Worm (Caenorhabditis elegans): Measurements from ENCODE around the gene F20B6.5.
"Not testable (repeated sequence)": the region's sequence is repeated elsewhere in the genome, so short reads cannot be mapped to it uniquely, and the experiment has no call there.

Gene F20B6.5

DNA sequence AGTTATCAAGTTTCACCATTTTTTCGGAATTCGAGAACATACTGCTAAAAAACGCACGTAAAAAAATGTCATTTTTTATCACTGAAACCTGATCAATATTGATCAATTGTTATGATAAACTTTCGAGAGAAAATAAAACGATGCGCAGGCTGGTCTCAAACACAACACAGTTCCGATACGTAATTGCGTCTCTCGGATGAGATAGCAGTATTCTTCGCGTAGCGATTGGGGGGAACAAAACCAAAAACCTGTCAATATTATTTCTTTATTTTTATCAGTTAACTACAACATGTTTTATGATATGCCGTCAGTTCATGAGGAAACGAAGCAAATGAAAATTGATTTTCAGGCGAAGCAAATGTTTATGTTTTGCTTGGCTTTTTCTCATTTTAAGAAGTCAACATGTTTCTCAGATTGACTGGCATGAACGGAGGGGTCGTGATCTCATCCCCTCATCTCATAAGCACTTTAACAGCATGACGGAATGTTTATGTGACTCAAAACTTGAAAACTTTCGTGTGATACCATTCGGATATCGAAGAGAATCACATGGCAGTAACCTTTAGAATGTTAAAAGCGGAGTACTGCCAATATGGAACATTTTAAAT, 15.9 kb upstream of the F20B6.5 start:
- TF ChIP-seq W03F9.2 (tag; optimal IDR thresholded peaks at IDR 0.05) = no peak
- TF ChIP-seq dao-5 (tag; optimal IDR thresholded peaks at IDR 0.05) = no peak
- no peak for TF ChIP-seq him-1 (tag; optimal IDR thresholded peaks at IDR 0.05)

DNA sequence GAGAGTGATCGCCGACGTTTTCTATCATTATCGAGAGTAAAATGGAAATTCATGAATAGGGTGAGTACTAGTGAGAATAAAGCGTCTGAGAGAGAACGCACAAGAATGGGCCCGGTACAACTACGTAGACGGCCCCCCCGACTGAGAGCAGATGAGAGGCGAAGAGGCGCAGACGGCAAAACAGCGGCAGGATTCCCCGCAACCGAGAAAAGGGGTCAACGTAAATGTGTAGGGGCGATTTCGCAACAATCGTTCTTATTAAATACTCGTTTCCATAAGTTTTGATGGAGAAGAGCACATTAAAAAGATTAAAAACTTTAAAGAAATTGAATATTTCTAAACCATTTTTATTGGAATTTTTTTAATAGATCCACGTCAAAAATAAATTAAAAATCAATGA, 14.9 kb upstream of the F20B6.5 start:
- TF ChIP-seq him-1 (tag; optimal IDR thresholded peaks at IDR 0.05) = peak; percentile 1
- no peak for TF ChIP-seq W03F9.2 (tag; optimal IDR thresholded peaks at IDR 0.05)

DNA sequence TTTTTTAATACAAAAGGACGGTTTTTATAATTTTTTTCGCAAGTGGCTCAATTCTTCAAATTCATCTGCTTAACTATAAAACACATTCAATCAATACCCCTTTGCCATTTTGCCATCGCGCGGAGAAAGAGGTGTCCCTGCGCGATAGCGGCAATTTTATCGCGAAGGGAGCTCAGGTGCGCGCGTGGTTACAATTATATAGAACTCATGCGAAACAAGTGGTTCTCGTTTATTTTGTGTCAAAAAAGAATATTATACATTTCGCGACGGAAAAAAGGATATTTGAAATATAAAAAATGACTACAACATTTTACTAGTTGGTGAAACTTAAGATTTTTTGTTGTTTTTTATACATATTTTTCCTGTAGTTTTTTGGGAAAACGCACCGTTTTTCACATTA, 9.4 kb upstream of the F20B6.5 start:
- TF ChIP-seq him-1 (tag; optimal IDR thresholded peaks at IDR 0.05) (peak; percentile 100), dao-5 (tag; optimal IDR thresholded peaks at IDR 0.05) (peak; percentile 90), W03F9.2 (tag; optimal IDR thresholded peaks at IDR 0.05) (peak; percentile 98)

DNA sequence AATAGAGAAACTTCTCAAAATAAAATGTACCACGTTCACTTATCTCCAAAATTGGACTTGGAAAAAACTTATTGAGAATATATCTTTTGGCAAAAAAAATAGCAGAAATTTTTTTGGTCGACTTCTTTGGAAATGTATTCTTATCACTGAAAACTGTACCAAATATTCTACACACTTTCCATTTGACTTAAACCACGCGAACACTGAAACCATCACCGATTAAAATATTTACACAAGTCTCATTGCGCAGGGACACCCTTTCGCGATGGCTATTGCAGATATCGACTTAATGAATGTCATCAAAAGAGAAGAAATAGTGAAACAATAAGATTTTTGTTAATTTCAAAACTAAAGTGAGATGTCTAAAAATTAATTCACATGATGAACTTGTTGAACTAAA, 8.8 kb upstream of the F20B6.5 start:
- TF ChIP-seq him-1 (tag; optimal IDR thresholded peaks at IDR 0.05) (no peak), W03F9.2 (tag; optimal IDR thresholded peaks at IDR 0.05) (peak; percentile 23)

ce11 chrX:4207385-4207784, 7.7 kb upstream of the F20B6.5 start, which contains the start of gene F20B6.9:
Gene F20B6.9, minus strand, starts transcription at chrX:4207485.
- TF ChIP-seq dao-5, him-1, W03F9.2 (tag; optimal IDR thresholded peaks at IDR 0.05): not testable (repeated sequence)

DNA sequence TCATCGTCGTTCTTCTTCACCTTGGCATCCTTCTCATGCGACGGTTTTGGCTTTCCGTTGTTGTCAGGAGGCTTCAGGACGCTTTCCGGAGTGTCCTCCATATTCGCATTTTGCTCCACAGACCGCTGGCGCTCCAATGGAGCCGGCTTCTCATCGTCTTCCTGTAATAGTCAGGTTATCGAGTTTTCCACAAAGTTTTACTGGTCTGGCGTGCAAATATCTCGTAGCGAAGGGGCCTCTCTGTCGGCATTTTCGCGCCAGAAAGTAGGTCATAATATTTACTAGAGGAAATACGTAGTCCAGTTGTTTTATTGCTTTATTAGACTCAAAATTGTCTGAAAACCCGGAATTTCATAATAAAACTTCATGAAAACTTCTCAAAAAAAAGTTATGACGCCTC, 2.4 kb upstream of the F20B6.5 start, which contains the start of gene F20B6.6:
Gene F20B6.6 (minus strand): TSS at position 101 of the 400 bp plus-strand sequence.
- not testable (repeated sequence) for TF ChIP-seq W03F9.2, him-1, dao-5 (tag; optimal IDR thresholded peaks at IDR 0.05)

DNA sequence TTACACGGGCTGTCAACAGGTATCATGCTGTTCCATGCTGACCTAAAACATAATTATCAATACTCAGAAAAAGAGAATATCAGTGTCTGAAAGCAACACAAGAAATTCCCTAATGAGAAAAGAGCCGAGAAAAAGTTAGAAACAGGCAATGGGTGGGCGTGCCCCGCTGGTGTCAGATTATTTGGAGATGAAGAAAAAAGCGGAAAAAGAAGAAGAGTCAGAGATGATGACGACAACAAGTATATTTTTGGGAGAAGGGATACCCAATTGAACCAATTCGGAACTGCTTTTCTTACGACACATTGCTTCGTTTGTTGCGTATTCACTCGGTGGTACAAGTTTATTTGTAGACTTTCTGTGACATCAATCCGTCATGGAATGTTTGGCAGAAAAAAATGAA, 3.3 kb downstream of the F20B6.5 start, which contains the start of gene F20B6.4:
Gene F20B6.4 (minus strand): TSS at position 101 of the 400 bp plus-strand sequence.
- TF ChIP-seq dao-5 (tag; optimal IDR thresholded peaks at IDR 0.05) = no peak
- no peak for TF ChIP-seq him-1 (tag; optimal IDR thresholded peaks at IDR 0.05)
- no peak for TF ChIP-seq W03F9.2 (tag; optimal IDR thresholded peaks at IDR 0.05)

- TF ChIP-seq W03F9.2 (tag; optimal IDR thresholded peaks at IDR 0.05) = no peak
- TF ChIP-seq him-1 (tag; optimal IDR thresholded peaks at IDR 0.05) = no peak
- TF ChIP-seq dao-5 (tag; optimal IDR thresholded peaks at IDR 0.05) = no peak
Measured at ce11 chrX:4193080-4193479, 6.6 kb downstream of the F20B6.5 start.

ce11 chrX:4192235-4192634, 7.5 kb downstream of the F20B6.5 start:
- TF ChIP-seq him-1 (tag; optimal IDR thresholded peaks at IDR 0.05) = no peak
- TF ChIP-seq dao-5 (tag; optimal IDR thresholded peaks at IDR 0.05) = no peak
- TF ChIP-seq W03F9.2 (tag; optimal IDR thresholded peaks at IDR 0.05) = no peak

- TF ChIP-seq dao-5 (tag; optimal IDR thresholded peaks at IDR 0.05) (no peak), him-1 (tag; optimal IDR thresholded peaks at IDR 0.05) (peak; percentile 18), W03F9.2 (tag; optimal IDR thresholded peaks at IDR 0.05) (peak; percentile 79)
Measured at ce11 chrX:4190537-4191144, 9.1 kb downstream of the F20B6.5 start, which contains the start of gene vha-12. Gene vha-12, plus strand, starts transcription at chrX:4191094.

DNA sequence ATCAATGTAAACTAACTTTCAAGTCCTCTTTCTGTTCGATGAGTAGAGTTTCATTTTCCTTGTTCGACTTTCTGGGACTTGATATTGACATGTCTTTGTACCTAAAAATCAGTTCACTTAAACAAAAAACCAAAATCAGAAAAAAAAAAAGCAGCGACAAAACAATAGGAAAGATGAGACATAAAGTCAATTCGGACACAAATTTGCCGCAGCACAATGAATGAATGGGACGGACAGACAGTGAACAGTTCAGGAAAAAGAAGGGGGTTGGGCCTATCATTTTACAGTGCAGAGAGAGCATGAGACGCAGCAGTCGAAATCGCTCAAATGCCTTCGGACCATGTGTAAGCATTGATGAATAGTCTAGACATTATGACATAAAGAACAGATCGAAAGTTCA, 13.1 kb downstream of the F20B6.5 start, which contains the start of gene mrp-6:
Gene mrp-6 (minus strand): TSS at position 101 of the 400 bp plus-strand sequence.
- TF ChIP-seq him-1 (tag; optimal IDR thresholded peaks at IDR 0.05) (no peak), W03F9.2 (tag; optimal IDR thresholded peaks at IDR 0.05) (no peak), dao-5 (tag; optimal IDR thresholded peaks at IDR 0.05) (no peak)

DNA sequence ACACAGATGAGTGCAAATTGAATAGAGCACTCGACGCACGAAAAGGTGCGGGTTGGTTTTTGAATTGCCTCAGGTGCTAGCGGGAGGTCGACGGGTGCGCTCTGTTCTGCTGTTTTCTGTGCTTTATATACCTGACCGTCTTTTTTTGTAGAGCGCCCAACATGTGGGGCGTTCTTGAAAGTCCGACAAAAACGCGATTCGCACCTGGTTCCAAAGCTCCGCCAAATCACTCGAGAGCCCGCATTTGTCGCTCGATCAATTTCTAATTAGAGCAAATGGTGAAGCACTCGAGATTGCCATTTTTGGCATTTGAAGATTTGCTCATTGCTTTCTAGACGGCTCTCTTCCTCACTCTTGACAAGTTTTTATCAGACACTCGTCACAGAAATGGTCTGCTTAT, 22.3 kb downstream of the F20B6.5 start, which contains the start of gene ZK470.6:
Gene ZK470.6 (minus strand): TSS at position 101 of the 400 bp plus-strand sequence.
- TF ChIP-seq W03F9.2 (tag; optimal IDR thresholded peaks at IDR 0.05) (no peak), him-1 (tag; optimal IDR thresholded peaks at IDR 0.05) (no peak), dao-5 (tag; optimal IDR thresholded peaks at IDR 0.05) (no peak)

ce11 chrX:4167150-4167549, 32.6 kb downstream of the F20B6.5 start, which contains the start of gene ZK470.14:
Gene ZK470.14, plus strand, starts transcription at chrX:4167450.
- TF ChIP-seq dao-5 (tag; optimal IDR thresholded peaks at IDR 0.05) (no peak), W03F9.2 (tag; optimal IDR thresholded peaks at IDR 0.05) (no peak), him-1 (tag; optimal IDR thresholded peaks at IDR 0.05) (no peak)

- TF ChIP-seq W03F9.2 (tag; optimal IDR thresholded peaks at IDR 0.05) (no peak), him-1 (tag; optimal IDR thresholded peaks at IDR 0.05) (no peak), dao-5 (tag; optimal IDR thresholded peaks at IDR 0.05) (no peak)
Measured at ce11 chrX:4163391-4163790, 36.3 kb downstream of the F20B6.5 start, which contains the start of gene ZK470.1. Gene ZK470.1, plus strand, starts transcription at chrX:4163691.
